Worm (Caenorhabditis elegans) whole organism, L3 larva: ENCODE data around the gene srx-29.
"Not testable (repeated sequence)": the region's sequence is repeated elsewhere in the genome, so short reads cannot be mapped to it uniquely, and the experiment has no call there.

Experiments used
- R02D3.7 ChIP-seq: fragments of 150-350 bp; optimal IDR thresholded peaks from 2 replicates; lab custom pipeline; 2014; ENCODE audit warnings: missing biosample characterization, missing genetic modification characterization
- ZK546.5 ChIP-seq: sonication (generic microtip); optimal IDR thresholded peaks from 2 replicates; lab custom pipeline; 2017; ENCODE audit warnings: missing biosample characterization, missing genetic modification characterization
- aly-2 ChIP-seq: fragments of 150-350 bp; optimal IDR thresholded peaks from 2 replicates; lab custom pipeline; 2014; ENCODE audit warnings: missing biosample characterization, missing genetic modification characterization
- ama-1 ChIP-seq: fragments of 150-350 bp; optimal IDR thresholded peaks from 2 replicates; lab custom pipeline; 2018
- ceh-16 ChIP-seq: sonication (generic microtip); optimal IDR thresholded peaks from 2 replicates; lab custom pipeline; 2017; ENCODE audit warnings: missing biosample characterization, missing genetic modification characterization
- ceh-28 ChIP-seq: fragments of 150-350 bp; optimal IDR thresholded peaks from 2 replicates; lab custom pipeline; 2014; ENCODE audit warnings: missing biosample characterization, missing genetic modification reagents, missing genetic modification characterization
- ceh-9 ChIP-seq: sonication (generic microtip); optimal IDR thresholded peaks from 2 replicates; lab custom pipeline; 2018; ENCODE audit warnings: missing biosample characterization, missing genetic modification characterization
- daf-12 ChIP-seq: fragments of 150-350 bp; optimal IDR thresholded peaks from 2 replicates; lab custom pipeline; 2014; ENCODE audit warnings: missing biosample characterization, missing genetic modification reagents, missing genetic modification characterization
- egl-27 ChIP-seq: sonication (generic microtip); optimal IDR thresholded peaks from 4 replicates; lab custom pipeline; 2017; ENCODE audit warnings: missing biosample characterization, missing genetic modification reagents, missing genetic modification characterization
- egl-5 ChIP-seq: fragments of 150-350 bp; optimal IDR thresholded peaks from 2 replicates; lab custom pipeline; 2017; ENCODE audit warnings: missing biosample characterization, missing genetic modification reagents, missing genetic modification characterization, inconsistent platforms
- elt-1 ChIP-seq: fragments of 150-350 bp; optimal IDR thresholded peaks from 2 replicates; lab custom pipeline; 2014; ENCODE audit warnings: missing biosample characterization, missing genetic modification characterization
- elt-2 ChIP-seq: sonication (generic microtip); optimal IDR thresholded peaks from 2 replicates; lab custom pipeline; 2016; ENCODE audit warnings: missing genetic modification reagents, mild to moderate bottlenecking, missing genetic modification characterization, missing compliant biosample characterization
- elt-3 ChIP-seq, 3 experiments: fragments of 150-350 bp in 1 of 3; sonication (generic microtip) in 2 of 3; optimal IDR thresholded peaks; 2 replicates in 2 of 3; 4 replicates in 1 of 3; lab custom pipeline; 2014 to 2017; ENCODE audit warnings: missing biosample characterization in 3 of 3, missing genetic modification characterization in 3 of 3
- fkh-10 ChIP-seq: sonication (generic microtip); optimal IDR thresholded peaks from 2 replicates; lab custom pipeline; 2017; ENCODE audit warnings: missing biosample characterization, missing genetic modification reagents, missing genetic modification characterization
- fos-1 ChIP-seq: fragments of 150-350 bp; optimal IDR thresholded peaks from 2 replicates; lab custom pipeline; 2014; ENCODE audit warnings: missing biosample characterization, missing genetic modification characterization
- hmg-11 ChIP-seq: sonication (generic microtip); optimal IDR thresholded peaks from 2 replicates; lab custom pipeline; 2016; ENCODE audit warnings: missing genetic modification characterization, missing compliant biosample characterization
- jun-1 ChIP-seq: fragments of 150-350 bp; optimal IDR thresholded peaks from 2 replicates; lab custom pipeline; 2014; ENCODE audit warnings: missing biosample characterization, missing genetic modification reagents, missing genetic modification characterization
- lin-15B ChIP-seq: fragments of 150-350 bp; optimal IDR thresholded peaks from 2 replicates; lab custom pipeline; 2014; ENCODE audit warnings: missing biosample characterization, missing genetic modification characterization
- lin-39 ChIP-seq: fragments of 150-350 bp; optimal IDR thresholded peaks from 2 replicates; lab custom pipeline; 2018; ENCODE audit warnings: missing biosample characterization, missing genetic modification reagents, missing genetic modification characterization
- mdl-1 ChIP-seq: fragments of 150-350 bp; optimal IDR thresholded peaks from 2 replicates; lab custom pipeline; 2014; ENCODE audit warnings: missing biosample characterization, missing genetic modification characterization
- mml-1 ChIP-seq: fragments of 150-350 bp; sonication (generic microtip); optimal IDR thresholded peaks from 3 replicates; lab custom pipeline; 2014; ENCODE audit warnings: missing biosample characterization, missing genetic modification characterization
- nfya-1 ChIP-seq: sonication (generic microtip); optimal IDR thresholded peaks from 2 replicates; lab custom pipeline; 2017; ENCODE audit warnings: missing genetic modification characterization, mild to moderate bottlenecking, missing compliant biosample characterization, antibody characterized with exemption, moderate library complexity; ENCODE audit not compliant: insufficient read depth
- nhr-11 ChIP-seq: fragments of 150-350 bp; optimal IDR thresholded peaks from 2 replicates; lab custom pipeline; 2014; ENCODE audit warnings: missing biosample characterization, missing genetic modification characterization
- nhr-12 ChIP-seq: fragments of 150-350 bp; optimal IDR thresholded peaks from 2 replicates; lab custom pipeline; 2014; ENCODE audit warnings: missing biosample characterization, missing genetic modification characterization
- nhr-23 ChIP-seq: fragments of 150-350 bp; optimal IDR thresholded peaks from 2 replicates; lab custom pipeline; 2014; ENCODE audit warnings: missing biosample characterization, missing genetic modification reagents, missing genetic modification characterization
- nhr-25 ChIP-seq: sonication (generic microtip); optimal IDR thresholded peaks from 2 replicates; lab custom pipeline; 2017; ENCODE audit warnings: missing biosample characterization, missing genetic modification characterization
- nhr-28 ChIP-seq: fragments of 150-350 bp; optimal IDR thresholded peaks from 2 replicates; lab custom pipeline; 2014; ENCODE audit warnings: missing biosample characterization, missing genetic modification characterization
- nhr-43 ChIP-seq: sonication (generic microtip); optimal IDR thresholded peaks from 2 replicates; lab custom pipeline; 2016; ENCODE audit warnings: mild to moderate bottlenecking, missing genetic modification characterization, missing compliant biosample characterization; ENCODE audit not compliant: poor library complexity, severe bottlenecking
- nhr-76 ChIP-seq: fragments of 150-350 bp; sonication (generic microtip); optimal IDR thresholded peaks from 5 replicates; lab custom pipeline; 2014; ENCODE audit warnings: missing biosample characterization, missing genetic modification characterization
- nhr-77 ChIP-seq: fragments of 150-350 bp; optimal IDR thresholded peaks from 2 replicates; lab custom pipeline; 2014; ENCODE audit warnings: missing biosample characterization, missing genetic modification characterization
- pha-4 ChIP-seq: fragments of 150-350 bp; optimal IDR thresholded peaks from 2 replicates; lab custom pipeline; 2014; ENCODE audit warnings: missing biosample characterization, missing genetic modification reagents, missing genetic modification characterization
- pqm-1 ChIP-seq: fragments of 150-350 bp; optimal IDR thresholded peaks from 2 replicates; lab custom pipeline; 2017; ENCODE audit warnings: missing biosample characterization, missing genetic modification characterization, inconsistent platforms
- snpc-4 ChIP-seq: fragments of 150-350 bp; optimal IDR thresholded peaks from 2 replicates; lab custom pipeline; 2014; ENCODE audit warnings: missing biosample characterization, missing genetic modification characterization
- unc-39 ChIP-seq: sonication (generic microtip); optimal IDR thresholded peaks from 4 replicates; lab custom pipeline; 2017; ENCODE audit warnings: missing biosample characterization, missing genetic modification characterization
- unc-62 ChIP-seq: fragments of 150-350 bp; sonication (generic microtip); optimal IDR thresholded peaks from 4 replicates; lab custom pipeline; 2014; ENCODE audit warnings: missing biosample characterization, missing genetic modification reagents, missing genetic modification characterization
- zag-1 ChIP-seq: fragments of 150-350 bp; optimal IDR thresholded peaks from 2 replicates; lab custom pipeline; 2014; ENCODE audit warnings: missing biosample characterization, missing genetic modification characterization
- ztf-4 ChIP-seq: fragments of 150-350 bp; optimal IDR thresholded peaks from 2 replicates; lab custom pipeline; 2014; ENCODE audit warnings: missing biosample characterization, missing genetic modification characterization

Gene srx-29

ce11 chrV:15668870-15669269 is 29.1 kb downstream of the srx-29 start, which contains the start of gene K06B4.4:
Gene K06B4.4 (plus strand): TSS chrV:15669170.
- TF ChIP-seq nhr-23 (tag; lab: Kevin White, UChicago) (no peak), nhr-77 (tag; lab: Kevin White, UChicago) (no peak)
- TF ChIP-seq, all 47 proteins: peak for 0

ce11 chrV:15668200-15668599 is 29.8 kb downstream of the srx-29 start, which contains the start of gene F53E4.1:
Gene F53E4.1 (minus strand): TSS chrV:15668300.
- TF ChIP-seq zag-1, R02D3.7, jun-1 (tag; lab: Kevin White, UChicago): not testable (repeated sequence)
- TF ChIP-seq, all 47 proteins: peak for 0; not testable (repeated sequence) for 47

ce11 chrV:15666718-15667117 is 31.3 kb downstream of the srx-29 start:
- TF ChIP-seq ama-1 (lab: Kevin White, UChicago) (no peak), R02D3.7 (tag; lab: Kevin White, UChicago) (no peak), nhr-28 (tag; lab: Kevin White, UChicago) (no peak), nhr-76 (tag; lab: Kevin White, UChicago) (no peak), ZK546.5 (no peak), fkh-10 (GFP tag; lab: Kevin White, UChicago) (no peak), elt-2 (peak; percentile 99), snpc-4 (tag; lab: Kevin White, UChicago) (no peak), jun-1 (tag; lab: Kevin White, UChicago) (peak; percentile 64), nhr-11 (tag; lab: Kevin White, UChicago) (no peak), aly-2 (no peak), elt-3 (tag; optimal IDR thresholded peaks at IDR 0.05; lab: Kevin White, UChicago) (no peak), lin-15B (no peak), mdl-1 (tag; lab: Kevin White, UChicago) (no peak), ceh-9 (tag; lab: Kevin White, UChicago) (no peak), unc-62 (GFP tag; lab: Kevin White, UChicago) (no peak), fos-1 (tag; lab: Kevin White, UChicago) (no peak), ztf-4 (tag; lab: Kevin White, UChicago) (no peak), nhr-25 (no peak), ceh-16 (tag; lab: Kevin White, UChicago) (no peak), ceh-28 (tag; lab: Kevin White, UChicago) (no peak), nhr-23 (tag; lab: Kevin White, UChicago) (no peak), egl-5 (tag; lab: Kevin White, UChicago) (no peak), nfya-1 (tag; lab: Kevin White, UChicago) (no peak), unc-39 (tag; lab: Kevin White, UChicago) (no peak), egl-27 (no peak), pha-4 (peak; percentile 79), pqm-1 (tag; lab: Kevin White, UChicago) (peak; percentile 98), mml-1 (tag; lab: Kevin White, UChicago) (no peak)

- peak; percentile 1 for TF ChIP-seq nhr-43 (tag; lab: Kevin White, UChicago)
- no peak for TF ChIP-seq nhr-77 (tag; lab: Kevin White, UChicago)
- TF ChIP-seq unc-39 (tag; lab: Kevin White, UChicago) = no peak
- TF ChIP-seq daf-12 (tag; lab: Kevin White, UChicago) = no peak
- peak; percentile 50 for TF ChIP-seq elt-2
- peak; percentile 17 for TF ChIP-seq nhr-23 (tag; lab: Kevin White, UChicago)
- TF ChIP-seq elt-1 (tag; lab: Kevin White, UChicago) = peak; percentile 94
- TF ChIP-seq pha-4 = peak; percentile 72
- TF ChIP-seq nhr-12 = no peak
- no peak for TF ChIP-seq lin-39 (tag; lab: Kevin White, UChicago)
- peak; percentile 29 for TF ChIP-seq ama-1 (lab: Kevin White, UChicago)
- TF ChIP-seq hmg-11 (tag; lab: Kevin White, UChicago) = peak; percentile 38
- TF ChIP-seq nfya-1 (tag; lab: Kevin White, UChicago) = peak; percentile 56
- no peak for TF ChIP-seq jun-1 (tag; lab: Kevin White, UChicago)
- TF ChIP-seq zag-1 (tag; lab: Kevin White, UChicago) = no peak
- no peak for TF ChIP-seq nhr-28 (tag; lab: Kevin White, UChicago)
- TF ChIP-seq nhr-25 = peak; percentile 85
These were observed 33.8 kb downstream of the srx-29 start for ce11 chrV:15664053-15664661.
